Worm (Caenorhabditis elegans): ENCODE measurements around the gene F57B9.3.

DNA sequence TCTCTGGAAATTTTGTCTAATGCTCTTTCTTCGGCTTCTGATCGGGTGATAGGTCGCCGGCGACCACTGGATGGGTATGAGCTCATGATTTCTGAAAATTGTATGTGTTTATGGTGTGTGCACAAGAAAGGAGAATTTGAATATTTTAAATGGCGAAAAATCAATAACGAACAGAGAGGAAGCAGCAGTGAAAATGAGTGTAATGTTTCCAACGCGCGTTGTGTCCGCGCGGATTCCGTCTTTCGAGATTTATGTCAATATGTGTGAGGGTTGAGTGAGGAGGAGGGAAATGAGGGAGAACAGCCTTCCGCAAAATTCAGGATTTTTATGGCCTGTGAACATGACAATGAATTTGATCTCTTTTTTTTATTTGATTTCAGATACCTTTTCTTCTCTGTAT is 10.9 kb upstream of the F57B9.3 start, which contains the start of gene flap-1:
- TF ChIP-seq egl-5 (tag; optimal IDR thresholded peaks at IDR 0.05) (no peak), nhr-237 (tag; optimal IDR thresholded peaks at IDR 0.05) (no peak), mdl-1 (tag; optimal IDR thresholded peaks at IDR 0.05) (no peak), R02D3.7 (tag; optimal IDR thresholded peaks at IDR 0.05) (no peak)
